Fruit fly (Drosophila melanogaster) whole organism: ENCODE data around the gene CG34174.

Experiments
- EcR ChIP-seq, 2 experiments: fragments of >200 bp; optimal IDR thresholded peaks; 2 replicates each; lab custom pipeline; 2017; ENCODE audit warnings: missing biosample characterization in 2 of 2, missing genetic modification characterization in 2 of 2, missing genetic modification reagents in 2 of 2
- pan ChIP-seq: fragments of >200 bp; optimal IDR thresholded peaks from 2 replicates; lab custom pipeline; 2017
- usp ChIP-seq: fragments of >200 bp; optimal IDR thresholded peaks from 2 replicates; lab custom pipeline; 2017; ENCODE audit warnings: missing biosample characterization, missing genetic modification characterization, mixed read lengths

- TF ChIP-seq EcR (GFP tag; optimal IDR thresholded peaks at IDR 0.05; lab: Kevin White, UChicago) (no peak), pan (no peak), usp (GFP tag; lab: Kevin White, UChicago) (no peak)
Observed at dm6 chr2L:2214004-2214403, at the start of gene CG34174, which contains the start of gene Uch.
